Fruit fly (Drosophila melanogaster): ENCODE data around the gene CG6511.

CG6511 gene

DNA sequence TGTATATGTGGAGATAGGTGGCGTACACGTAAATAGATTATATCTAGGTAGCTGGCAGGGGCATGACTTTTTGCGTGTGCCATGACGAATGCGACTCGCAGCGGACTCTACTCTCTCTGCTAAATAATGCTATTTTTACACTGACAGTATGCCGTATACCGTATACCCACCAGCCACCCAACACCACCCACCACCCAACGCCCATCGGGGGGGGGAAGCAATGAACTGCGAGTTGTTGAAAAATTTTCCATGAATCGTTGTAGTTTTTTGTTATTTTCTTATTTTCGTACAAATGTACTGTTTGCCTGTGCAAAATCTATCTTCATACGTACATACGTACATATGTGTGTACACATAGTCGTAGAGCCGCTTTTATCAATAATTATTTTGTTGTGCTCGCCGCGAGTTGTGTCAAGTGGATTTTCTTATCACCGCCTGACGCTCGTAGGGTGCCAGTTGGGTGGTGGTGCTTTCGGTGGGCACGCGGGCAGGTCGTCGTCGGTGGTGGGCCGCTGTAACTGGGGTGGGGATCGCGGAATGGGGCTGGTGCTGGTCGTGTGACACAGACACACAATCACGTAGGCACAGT, 21.0 kb upstream of the CG6511 start:
- peak; percentile 55 for TF ChIP-seq Mnt (GFP tag; optimal IDR thresholded peaks at IDR 0.05)
- no peak for TF ChIP-seq Clk (GFP tag; optimal IDR thresholded peaks at IDR 0.05)
- no peak for TF ChIP-seq CG14711 (tag; optimal IDR thresholded peaks at IDR 0.05)
- TF ChIP-seq pad (GFP tag; optimal IDR thresholded peaks at IDR 0.05): no peak
- TF ChIP-seq cnc (optimal IDR thresholded peaks at IDR 0.05): no peak
- TF ChIP-seq ovo (GFP tag; optimal IDR thresholded peaks at IDR 0.05): no peak
- TF ChIP-seq bab1 (GFP tag; optimal IDR thresholded peaks at IDR 0.05): peak; percentile 85
- no peak for TF ChIP-seq CG1620 (GFP tag; optimal IDR thresholded peaks at IDR 0.05)
- no peak for TF ChIP-seq CG7045 (GFP tag; optimal IDR thresholded peaks at IDR 0.05)
- no peak for TF ChIP-seq Crg-1 (GFP tag; optimal IDR thresholded peaks at IDR 0.05)
- peak; percentile 86 for TF ChIP-seq kay (GFP tag; ENCODE audit: borderline replicate concordance)
- no peak for TF ChIP-seq CG7101 (tag; optimal IDR thresholded peaks at IDR 0.05)
- no peak for TF ChIP-seq CG33017 (tag; optimal IDR thresholded peaks at IDR 0.05)
- peak; percentile 96 for TF ChIP-seq cic (GFP tag; optimal IDR thresholded peaks at IDR 0.05)

DNA sequence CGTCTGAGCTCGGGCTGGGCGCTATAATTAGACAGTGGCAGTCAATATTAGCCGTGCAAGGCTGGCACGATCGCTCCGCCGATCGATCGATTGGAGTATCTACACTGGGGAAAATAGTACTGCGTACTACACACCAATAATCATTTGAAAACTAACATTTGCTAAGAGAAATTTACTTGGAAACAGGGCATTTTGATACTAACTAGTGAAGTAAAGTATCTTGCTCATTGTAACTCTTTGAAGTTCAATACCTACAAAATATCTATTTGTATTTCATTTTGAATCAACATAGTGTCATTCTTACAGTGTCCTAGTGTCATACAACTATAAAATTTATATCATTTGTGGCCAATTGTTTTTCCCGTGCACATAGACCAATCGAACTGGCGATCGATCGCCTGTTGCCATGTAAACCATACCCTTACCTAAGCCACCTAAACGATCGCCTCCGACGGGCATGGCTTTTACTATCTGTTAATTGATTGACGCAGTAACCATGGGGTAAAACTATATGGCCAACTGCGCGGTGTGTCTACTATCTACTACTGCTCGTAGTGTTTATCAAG, 20.4 kb upstream of the CG6511 start:
- peak; percentile 84 for TF ChIP-seq CG33017 (tag; optimal IDR thresholded peaks at IDR 0.05)
- TF ChIP-seq CG1620 (GFP tag; optimal IDR thresholded peaks at IDR 0.05): peak; percentile 47
- TF ChIP-seq Hr96 (GFP tag; optimal IDR thresholded peaks at IDR 0.05): peak; percentile 88
- peak; percentile 89 for TF ChIP-seq CG5204 (GFP tag; optimal IDR thresholded peaks at IDR 0.05)
- peak; percentile 4 for TF ChIP-seq Crg-1 (GFP tag; optimal IDR thresholded peaks at IDR 0.05)
- peak; percentile 37 for TF ChIP-seq Mnt (GFP tag; optimal IDR thresholded peaks at IDR 0.05)
- TF ChIP-seq toe (GFP tag; optimal IDR thresholded peaks at IDR 0.05): peak; percentile 77
- TF ChIP-seq cnc (optimal IDR thresholded peaks at IDR 0.05): no peak
- peak; percentile 57 for TF ChIP-seq tj (GFP tag; optimal IDR thresholded peaks at IDR 0.05)
- TF ChIP-seq kay (GFP tag; ENCODE audit: borderline replicate concordance): peak; percentile 90
- peak; percentile 78 for TF ChIP-seq CG12768 (GFP tag; optimal IDR thresholded peaks at IDR 0.05)
- peak; percentile 95 for TF ChIP-seq CG7101 (tag; optimal IDR thresholded peaks at IDR 0.05)
- TF ChIP-seq CG7045 (GFP tag; optimal IDR thresholded peaks at IDR 0.05): peak; percentile 79
- TF ChIP-seq CG11617 (GFP tag; optimal IDR thresholded peaks at IDR 0.05): peak; percentile 94
- TF ChIP-seq Clk (GFP tag; optimal IDR thresholded peaks at IDR 0.05): peak; percentile 34
- TF ChIP-seq cic (GFP tag; optimal IDR thresholded peaks at IDR 0.05): no peak
- TF ChIP-seq ovo (GFP tag; optimal IDR thresholded peaks at IDR 0.05): peak; percentile 51
- TF ChIP-seq CG14711 (tag; optimal IDR thresholded peaks at IDR 0.05): peak; percentile 49
- TF ChIP-seq bab1 (GFP tag; optimal IDR thresholded peaks at IDR 0.05): no peak
- TF ChIP-seq pad (GFP tag; optimal IDR thresholded peaks at IDR 0.05): peak; percentile 63

DNA sequence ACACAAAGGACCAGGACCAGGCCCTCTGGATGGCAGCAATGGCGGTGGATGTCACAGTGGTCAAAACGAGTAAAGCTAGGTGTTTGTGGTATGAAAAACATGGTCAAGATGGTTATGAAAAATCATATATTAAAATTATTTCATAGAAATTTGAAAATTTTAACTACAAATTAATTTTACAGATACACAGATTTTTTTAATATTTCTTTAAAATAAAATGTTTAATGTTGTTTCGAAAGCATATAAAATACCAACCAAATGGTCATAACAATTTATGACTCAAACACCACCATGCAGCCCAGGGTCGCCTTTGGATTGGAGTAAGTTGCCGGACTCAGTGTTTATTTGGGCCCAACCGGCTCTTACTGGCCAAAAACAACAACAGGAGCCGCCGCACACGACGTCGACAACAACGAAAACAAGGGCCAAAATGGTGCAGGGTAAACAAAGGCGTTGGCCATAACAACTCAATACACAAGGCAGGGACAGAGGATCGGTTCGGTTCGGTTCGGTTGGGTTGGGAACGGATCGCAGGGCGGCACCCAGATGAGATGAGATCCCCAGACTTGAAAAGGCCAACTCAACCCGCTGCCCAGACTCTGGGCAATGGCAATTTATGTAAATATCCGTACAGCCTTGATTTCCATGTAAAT, 19.3 kb upstream of the CG6511 start:
- TF ChIP-seq Hr96 (GFP tag; optimal IDR thresholded peaks at IDR 0.05): no peak
- no peak for TF ChIP-seq CG12768 (GFP tag; optimal IDR thresholded peaks at IDR 0.05)
- TF ChIP-seq CG7045 (GFP tag; optimal IDR thresholded peaks at IDR 0.05): no peak
- no peak for TF ChIP-seq kay (GFP tag; ENCODE audit: borderline replicate concordance)
- TF ChIP-seq tj (GFP tag; optimal IDR thresholded peaks at IDR 0.05): no peak
- no peak for TF ChIP-seq CG7101 (tag; optimal IDR thresholded peaks at IDR 0.05)
- TF ChIP-seq toe (GFP tag; optimal IDR thresholded peaks at IDR 0.05): no peak
- no peak for TF ChIP-seq CG33017 (tag; optimal IDR thresholded peaks at IDR 0.05)
- no peak for TF ChIP-seq CG5204 (GFP tag; optimal IDR thresholded peaks at IDR 0.05)
- TF ChIP-seq cic (GFP tag; optimal IDR thresholded peaks at IDR 0.05): no peak
- no peak for TF ChIP-seq Clk (GFP tag; optimal IDR thresholded peaks at IDR 0.05)
- no peak for TF ChIP-seq ovo (GFP tag; optimal IDR thresholded peaks at IDR 0.05)

DNA sequence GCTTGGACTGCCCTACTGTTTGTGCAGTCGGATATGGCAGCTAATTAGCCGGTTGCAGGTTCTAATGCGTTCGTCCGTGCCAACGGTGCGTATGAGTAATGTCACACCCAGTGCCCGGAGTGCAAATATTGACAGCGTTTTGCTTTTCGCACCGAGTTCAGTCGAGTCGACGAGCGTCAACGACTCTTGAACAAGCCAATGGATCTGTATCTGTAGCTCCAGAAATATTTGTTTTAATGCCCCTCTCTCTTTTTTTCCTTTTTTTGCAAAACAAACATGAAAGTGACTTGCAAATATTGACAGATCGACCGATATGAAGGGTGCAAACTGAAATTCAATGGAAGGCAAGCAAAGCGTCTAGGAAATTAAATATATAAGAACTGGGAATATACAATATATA, 18.7 kb upstream of the CG6511 start:
- TF ChIP-seq Mnt (GFP tag; optimal IDR thresholded peaks at IDR 0.05) (peak; percentile 55), CG33017 (tag; optimal IDR thresholded peaks at IDR 0.05) (peak; percentile 69), Clk (GFP tag; optimal IDR thresholded peaks at IDR 0.05) (peak; percentile 62), CG5204 (GFP tag; optimal IDR thresholded peaks at IDR 0.05) (peak; percentile 38), CG7101 (tag; optimal IDR thresholded peaks at IDR 0.05) (peak; percentile 88), toe (GFP tag; optimal IDR thresholded peaks at IDR 0.05) (peak; percentile 38), bab1 (GFP tag; optimal IDR thresholded peaks at IDR 0.05) (no peak), kay (GFP tag; ENCODE audit: borderline replicate concordance) (peak; percentile 89), Crg-1 (GFP tag; optimal IDR thresholded peaks at IDR 0.05) (peak; percentile 81), tj (GFP tag; optimal IDR thresholded peaks at IDR 0.05) (no peak), CG14711 (tag; optimal IDR thresholded peaks at IDR 0.05) (peak; percentile 67), CG7045 (GFP tag; optimal IDR thresholded peaks at IDR 0.05) (peak; percentile 77), cnc (optimal IDR thresholded peaks at IDR 0.05) (no peak), ovo (GFP tag; optimal IDR thresholded peaks at IDR 0.05) (peak; percentile 87), CG12768 (GFP tag; optimal IDR thresholded peaks at IDR 0.05) (peak; percentile 80), Hr96 (GFP tag; optimal IDR thresholded peaks at IDR 0.05) (peak; percentile 53), cic (GFP tag; optimal IDR thresholded peaks at IDR 0.05) (peak; percentile 78), CG1620 (GFP tag; optimal IDR thresholded peaks at IDR 0.05) (peak; percentile 76), CG11617 (GFP tag; optimal IDR thresholded peaks at IDR 0.05) (peak; percentile 79), pad (GFP tag; optimal IDR thresholded peaks at IDR 0.05) (peak; percentile 64)

DNA sequence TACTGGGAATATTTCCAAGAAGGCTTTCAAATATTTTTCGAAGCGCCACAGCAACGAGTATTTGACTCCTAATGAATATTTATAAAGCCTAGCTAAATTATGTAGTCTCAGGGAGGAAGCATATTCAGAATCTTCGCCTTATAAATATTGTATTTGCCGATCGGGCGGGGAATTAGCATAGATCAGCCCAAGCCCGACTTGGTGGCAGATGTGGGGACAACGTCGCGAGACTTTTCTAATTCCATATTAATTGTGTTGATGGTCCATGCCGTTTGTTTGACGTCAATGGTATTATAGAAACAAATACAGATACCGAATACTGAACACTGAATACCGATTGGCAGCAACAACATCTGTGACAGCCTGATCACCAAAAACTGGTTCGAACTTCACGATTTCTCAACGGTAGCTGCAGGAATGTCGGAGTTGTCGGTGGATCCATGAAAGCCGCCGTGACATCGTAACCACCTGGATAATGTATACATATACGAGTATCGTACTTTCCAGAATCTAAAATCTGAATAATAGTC, 17.4 kb upstream of the CG6511 start:
- no peak for TF ChIP-seq Clk (GFP tag; optimal IDR thresholded peaks at IDR 0.05)
- no peak for TF ChIP-seq kay (GFP tag; ENCODE audit: borderline replicate concordance)
- TF ChIP-seq Mnt (GFP tag; optimal IDR thresholded peaks at IDR 0.05): no peak
- no peak for TF ChIP-seq CG7045 (GFP tag; optimal IDR thresholded peaks at IDR 0.05)
- no peak for TF ChIP-seq Crg-1 (GFP tag; optimal IDR thresholded peaks at IDR 0.05)
- TF ChIP-seq cic (GFP tag; optimal IDR thresholded peaks at IDR 0.05): no peak
- no peak for TF ChIP-seq CG11617 (GFP tag; optimal IDR thresholded peaks at IDR 0.05)
- TF ChIP-seq Hr96 (GFP tag; optimal IDR thresholded peaks at IDR 0.05): no peak
- TF ChIP-seq CG5204 (GFP tag; optimal IDR thresholded peaks at IDR 0.05): no peak
- no peak for TF ChIP-seq CG1620 (GFP tag; optimal IDR thresholded peaks at IDR 0.05)
- TF ChIP-seq CG33017 (tag; optimal IDR thresholded peaks at IDR 0.05): no peak
- TF ChIP-seq toe (GFP tag; optimal IDR thresholded peaks at IDR 0.05): no peak
- no peak for TF ChIP-seq CG12768 (GFP tag; optimal IDR thresholded peaks at IDR 0.05)
- TF ChIP-seq cnc (optimal IDR thresholded peaks at IDR 0.05): no peak
- no peak for TF ChIP-seq ovo (GFP tag; optimal IDR thresholded peaks at IDR 0.05)
- no peak for TF ChIP-seq bab1 (GFP tag; optimal IDR thresholded peaks at IDR 0.05)
- no peak for TF ChIP-seq CG7101 (tag; optimal IDR thresholded peaks at IDR 0.05)
- no peak for TF ChIP-seq pad (GFP tag; optimal IDR thresholded peaks at IDR 0.05)
- no peak for TF ChIP-seq CG14711 (tag; optimal IDR thresholded peaks at IDR 0.05)
- no peak for TF ChIP-seq tj (GFP tag; optimal IDR thresholded peaks at IDR 0.05)
